Fruit fly (Drosophila melanogaster): ENCODE data around the gene KrT95D.
A peak's percentile ranks its signal among the peaks of the same experiment; 100 is the strongest.

Gene KrT95D

DNA sequence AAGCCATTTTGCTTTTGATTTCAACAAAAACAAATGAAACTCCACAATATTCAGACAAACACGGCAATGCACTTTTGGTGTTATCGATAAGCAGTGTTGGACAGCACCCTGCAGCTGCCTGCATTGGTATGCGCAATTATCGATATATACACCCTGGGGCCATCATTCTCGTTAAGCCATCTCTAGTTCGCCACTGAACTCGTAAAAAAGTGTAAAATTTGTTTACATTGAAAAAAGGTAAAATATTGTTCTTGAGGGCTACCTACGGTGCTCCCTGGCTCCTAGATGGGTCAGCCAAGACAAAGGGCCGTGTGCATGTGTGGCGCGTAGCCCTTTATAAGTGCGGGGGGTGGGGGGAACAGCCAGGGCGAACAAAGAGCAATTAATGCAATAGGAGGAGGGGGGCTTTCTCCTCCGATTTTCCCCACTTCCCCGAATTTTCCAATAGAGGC, 45.1 kb downstream of the KrT95D start, which contains the start of the genes CG13603 and CG5902:
Gene CG13603, minus strand, starts transcription at position 91 of the 452 bp plus-strand sequence.
Gene CG5902, plus strand, starts transcription at position 164 of the 452 bp plus-strand sequence.
- TF ChIP-seq net (GFP tag; optimal IDR thresholded peaks at IDR 0.05) (peak; percentile 28), CG7368 (GFP tag; optimal IDR thresholded peaks at IDR 0.05) (peak; percentile 26), cyc (GFP tag; optimal IDR thresholded peaks at IDR 0.05) (peak; percentile 57), CG16779 (tag; optimal IDR thresholded peaks at IDR 0.05) (no peak), Ets21C (GFP tag; optimal IDR thresholded peaks at IDR 0.05) (no peak), Sox15 (GFP tag; optimal IDR thresholded peaks at IDR 0.05) (no peak), spab (GFP tag; optimal IDR thresholded peaks at IDR 0.05) (peak; percentile 31), Hr39 (GFP tag; optimal IDR thresholded peaks at IDR 0.05) (no peak), CG6163 (GFP tag; IDR thresholded peaks at IDR 0.05) (peak; percentile 69; the same call in 1 of the 3 replicates), CG6854 (GFP tag; optimal IDR thresholded peaks at IDR 0.05) (peak; percentile 45), esn (GFP tag; optimal IDR thresholded peaks at IDR 0.05) (peak; percentile 61), lz (GFP tag; optimal IDR thresholded peaks at IDR 0.05) (no peak), CG9139 (GFP tag; optimal IDR thresholded peaks at IDR 0.05) (no peak), CG6808 (GFP tag; optimal IDR thresholded peaks at IDR 0.05) (peak; percentile 40), vri (GFP tag; optimal IDR thresholded peaks at IDR 0.05) (no peak), dsx (GFP tag; optimal IDR thresholded peaks at IDR 0.05; ENCODE audit: poor library complexity, severe bottlenecking) (peak; percentile 36), CG15336 (GFP tag; IDR thresholded peaks at IDR 0.05) (no peak), CG4318 (GFP tag; optimal IDR thresholded peaks at IDR 0.05) (no peak), ss (GFP tag; optimal IDR thresholded peaks at IDR 0.05) (peak in 1 of 2 experiments; percentile 72), CG34406 (GFP tag; optimal IDR thresholded peaks at IDR 0.05) (peak; percentile 34), CG6792 (GFP tag; optimal IDR thresholded peaks at IDR 0.05) (peak; percentile 29), eg (GFP tag; IDR thresholded peaks at IDR 0.05) (no peak), Sox14 (GFP tag; optimal IDR thresholded peaks at IDR 0.05) (peak; percentile 96), Ets96B (tag; optimal IDR thresholded peaks at IDR 0.05) (peak; percentile 11), svp (GFP tag) (peak; percentile 79)

DNA sequence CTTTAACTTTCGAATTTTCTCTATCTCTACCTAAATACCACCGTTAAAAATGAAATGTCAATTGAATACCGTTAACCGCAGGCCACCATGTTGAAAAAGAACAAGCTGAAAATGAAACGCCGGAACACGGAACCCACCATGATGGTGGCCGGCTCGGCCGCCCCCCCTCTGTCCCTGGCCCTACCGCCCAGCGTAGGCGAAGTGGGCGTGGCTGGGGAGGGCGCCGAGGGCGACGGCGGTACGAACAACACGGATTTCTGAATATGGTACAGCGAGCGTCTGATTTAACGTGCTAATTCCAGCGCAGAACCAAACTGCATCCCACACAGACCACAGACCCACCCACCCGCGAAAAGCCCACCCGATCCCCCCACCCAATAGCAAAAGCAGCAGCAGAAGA, 50.0 kb downstream of the KrT95D start:
- TF ChIP-seq acj6 (GFP tag; optimal IDR thresholded peaks at IDR 0.05) (no peak), CG32006 (GFP tag; optimal IDR thresholded peaks at IDR 0.05) (no peak), dac (GFP tag; optimal IDR thresholded peaks at IDR 0.05) (no peak), Eip78C (GFP tag) (no peak), Hr39 (GFP tag; optimal IDR thresholded peaks at IDR 0.05) (no peak), lz (GFP tag; optimal IDR thresholded peaks at IDR 0.05) (no peak), Smox (GFP tag; optimal IDR thresholded peaks at IDR 0.05) (no peak), CG11294 (GFP tag; IDR thresholded peaks at IDR 0.05) (no peak), fd85E (GFP tag; optimal IDR thresholded peaks at IDR 0.05) (no peak), Hr38 (GFP tag; optimal IDR thresholded peaks at IDR 0.05) (no peak), spab (GFP tag; optimal IDR thresholded peaks at IDR 0.05) (no peak), CG3919 (GFP tag; optimal IDR thresholded peaks at IDR 0.05) (no peak), Hr4 (GFP tag; optimal IDR thresholded peaks at IDR 0.05) (no peak), Ets96B (tag; optimal IDR thresholded peaks at IDR 0.05) (no peak), topi (GFP tag; optimal IDR thresholded peaks at IDR 0.05) (no peak), CG8319 (GFP tag; optimal IDR thresholded peaks at IDR 0.05) (no peak), CG6276 (GFP tag; optimal IDR thresholded peaks at IDR 0.05) (no peak), Sox14 (GFP tag; optimal IDR thresholded peaks at IDR 0.05) (no peak), CG31627 (GFP tag; optimal IDR thresholded peaks at IDR 0.05) (no peak)

- no peak for TF ChIP-seq Met (GFP tag; optimal IDR thresholded peaks at IDR 0.05)
- TF ChIP-seq Eip93F (GFP tag; optimal IDR thresholded peaks at IDR 0.05), result no peak
- no peak for TF ChIP-seq Hr4 (GFP tag; optimal IDR thresholded peaks at IDR 0.05)
- no peak for TF ChIP-seq CG11902 (GFP tag; optimal IDR thresholded peaks at IDR 0.05)
- no peak for TF ChIP-seq Blimp-1 (GFP tag; optimal IDR thresholded peaks at IDR 0.05)
- no peak for TF ChIP-seq acj6 (GFP tag; optimal IDR thresholded peaks at IDR 0.05)
- no peak for TF ChIP-seq Sox14 (GFP tag; optimal IDR thresholded peaks at IDR 0.05)
- TF ChIP-seq Sox15 (GFP tag; optimal IDR thresholded peaks at IDR 0.05), result no peak
- TF ChIP-seq Hr39 (GFP tag; optimal IDR thresholded peaks at IDR 0.05), result no peak
- TF ChIP-seq CG9139 (GFP tag; optimal IDR thresholded peaks at IDR 0.05), result no peak
- TF ChIP-seq CG3032 (tag; optimal IDR thresholded peaks at IDR 0.05), result no peak
- TF ChIP-seq cyc (GFP tag; optimal IDR thresholded peaks at IDR 0.05), result no peak
- TF ChIP-seq CG15336 (GFP tag; IDR thresholded peaks at IDR 0.05), result no peak
Observed at dm6 chr3R:23971764-23972163, 59.9 kb downstream of the KrT95D start.

All from whole organism, prepupa.